Worm (Caenorhabditis elegans) whole organism, mixed stage, embryonic: Measurements from ENCODE around the gene plc-3.

ENCODE experiments used
- lin-13 ChIP-seq: fragments of 150-350 bp; optimal IDR thresholded peaks from 2 replicates; lab custom pipeline; 2014; ENCODE audit warnings: missing biosample characterization, missing genetic modification characterization
- nhr-2 ChIP-seq: fragments of 150-350 bp; optimal IDR thresholded peaks from 2 replicates; lab custom pipeline; 2014; ENCODE audit warnings: missing biosample characterization, missing genetic modification characterization
- unc-62 ChIP-seq: fragments of 150-350 bp; optimal IDR thresholded peaks from 2 replicates; lab custom pipeline; 2014; ENCODE audit warnings: missing biosample characterization, missing genetic modification reagents, missing genetic modification characterization

ce11 chrII:10222577-10222976 lies at the start of gene plc-3:
- TF ChIP-seq lin-13 (tag; lab: Kevin White, UChicago) (no peak), nhr-2 (tag; lab: Kevin White, UChicago) (no peak), unc-62 (GFP tag; lab: Kevin White, UChicago) (no peak)
